Worm (Caenorhabditis elegans): ENCODE measurements around the gene pde-3.
"Not testable (repeated sequence)": the region's sequence is repeated elsewhere in the genome, so short reads cannot be mapped to it uniquely, and the experiment has no call there.

pde-3 gene

ce11 chrII:14952464-14953064, 33.1 kb downstream of the pde-3 start:
- TF ChIP-seq unc-62 (GFP tag; optimal IDR thresholded peaks at IDR 0.05), result no peak

ce11 chrII:14958113-14958512, 38.6 kb downstream of the pde-3 start, which contains the start of gene Y53F4B.1:
Gene Y53F4B.1, minus strand, starts transcription at chrII:14958213.
- no peak for TF ChIP-seq unc-62 (GFP tag; optimal IDR thresholded peaks at IDR 0.05)

ce11 chrII:14959273-14959672, 39.8 kb downstream of the pde-3 start:
- no peak for TF ChIP-seq unc-62 (GFP tag; optimal IDR thresholded peaks at IDR 0.05)

ce11 chrII:14964008-14964407, 44.5 kb downstream of the pde-3 start, which contains the start of gene elo-9:
Gene elo-9, minus strand, starts transcription at chrII:14964108.
- no peak for TF ChIP-seq unc-62 (GFP tag; optimal IDR thresholded peaks at IDR 0.05)

ce11 chrII:14964877-14965276, 45.4 kb downstream of the pde-3 start:
- TF ChIP-seq unc-62 (GFP tag; optimal IDR thresholded peaks at IDR 0.05), result no peak

ce11 chrII:14966420-14966819, 46.9 kb downstream of the pde-3 start:
- no peak for TF ChIP-seq unc-62 (GFP tag; optimal IDR thresholded peaks at IDR 0.05)

- no peak for TF ChIP-seq unc-62 (GFP tag; optimal IDR thresholded peaks at IDR 0.05)
Observed at ce11 chrII:14967084-14967483, 47.6 kb downstream of the pde-3 start.

- no peak for TF ChIP-seq unc-62 (GFP tag; optimal IDR thresholded peaks at IDR 0.05)
Observed at ce11 chrII:14968275-14968674, 48.8 kb downstream of the pde-3 start.

- TF ChIP-seq unc-62 (GFP tag; optimal IDR thresholded peaks at IDR 0.05), result no peak
Observed at ce11 chrII:14969320-14969950, 49.9 kb downstream of the pde-3 start, which contains the start of the genes pole-4, nsun-5 and metl-2. Gene pole-4, minus strand, starts transcription at chrII:14969354. Gene nsun-5, plus strand, starts transcription at chrII:14969617. Gene metl-2, plus strand, starts transcription at chrII:14969900.

- no peak for TF ChIP-seq unc-62 (GFP tag; optimal IDR thresholded peaks at IDR 0.05)
Observed at ce11 chrII:14983909-14984308, 64.4 kb downstream of the pde-3 start, which contains the start of gene Y53F4B.5. Gene Y53F4B.5, minus strand, starts transcription at chrII:14984009.

- not testable (repeated sequence) for TF ChIP-seq unc-62 (GFP tag; optimal IDR thresholded peaks at IDR 0.05)
Observed at ce11 chrII:14988171-14988570, 68.7 kb downstream of the pde-3 start, which contains the start of gene Y53F4B.43. Gene Y53F4B.43, plus strand, starts transcription at chrII:14988471.

- not testable (repeated sequence) for TF ChIP-seq unc-62 (GFP tag; optimal IDR thresholded peaks at IDR 0.05)
Observed at ce11 chrII:14992598-14992997, 73.1 kb downstream of the pde-3 start, which contains the start of gene Y53F4B.7. Gene Y53F4B.7, plus strand, starts transcription at chrII:14992898.
